Worm (Caenorhabditis elegans): ENCODE data around the gene ant-1.1.
A peak's percentile ranks its signal among the peaks of the same experiment; 100 is the strongest.

The ant-1.1 gene

DNA sequence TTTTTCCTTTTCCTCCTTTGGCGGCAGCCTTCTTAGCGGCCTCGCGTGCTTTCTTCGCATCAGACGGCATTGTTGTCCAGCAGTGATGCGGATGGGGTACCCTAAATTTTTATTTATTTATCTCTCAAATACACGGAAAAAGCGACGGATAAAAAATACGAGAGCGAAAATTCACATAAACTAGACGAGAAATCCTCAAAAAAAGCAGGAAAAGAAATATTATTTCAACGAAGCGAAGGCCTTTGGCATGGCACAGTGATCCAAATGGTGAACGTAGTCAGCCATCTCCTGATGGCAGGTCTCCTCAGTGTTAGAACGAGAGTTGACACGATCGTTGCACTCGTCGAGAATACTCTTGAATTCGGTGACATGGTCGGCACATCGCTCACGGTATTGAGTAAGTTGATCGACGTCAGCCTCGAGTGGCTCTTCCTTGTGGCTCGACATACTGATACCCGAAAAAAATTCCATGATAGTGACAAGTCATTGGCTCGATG, 777 bp upstream of the ant-1.1 start, which contains the start of the genes abcf-2 and T27E9.2:
abcf-2 (minus strand) TSS at position 101 of the 497 bp plus-strand sequence.
T27E9.2 (minus strand) TSS at position 447 of the 497 bp plus-strand sequence.
- TF ChIP-seq hlh-15 (tag; optimal IDR thresholded peaks at IDR 0.05) (no peak), ceh-22 (tag; optimal IDR thresholded peaks at IDR 0.05) (no peak), elt-4 (tag; optimal IDR thresholded peaks at IDR 0.05) (no peak), ceh-6 (GFP tag; optimal IDR thresholded peaks at IDR 0.05) (no peak), C38D4.7 (GFP tag; optimal IDR thresholded peaks at IDR 0.05) (no peak), pha-4 (tag; optimal IDR thresholded peaks at IDR 0.05) (no peak), ceh-19 (GFP tag; optimal IDR thresholded peaks at IDR 0.05) (no peak), tbx-2 (tag; optimal IDR thresholded peaks at IDR 0.05) (no peak), rnt-1 (tag; optimal IDR thresholded peaks at IDR 0.05) (no peak), pha-2 (tag; optimal IDR thresholded peaks at IDR 0.05) (no peak), hlh-30 (tag; optimal IDR thresholded peaks at IDR 0.05; ENCODE audit: insufficient read depth) (no peak), che-1 (tag; optimal IDR thresholded peaks at IDR 0.05) (no peak), ttx-3 (tag; optimal IDR thresholded peaks at IDR 0.05) (no peak), ahr-1 (tag; optimal IDR thresholded peaks at IDR 0.05) (no peak)

- TF ChIP-seq unc-3 (GFP tag; conservative IDR thresholded peaks at IDR 0.05) (no peak), unc-3 (tag; optimal IDR thresholded peaks at IDR 0.05) (no peak), unc-42 (tag; optimal IDR thresholded peaks at IDR 0.05) (no peak), ama-1 (optimal IDR thresholded peaks at IDR 0.05) (peak; percentile 85), hlh-15 (tag; optimal IDR thresholded peaks at IDR 0.05) (no peak), pqm-1 (tag; optimal IDR thresholded peaks at IDR 0.05) (peak; percentile 8), tbx-2 (tag; optimal IDR thresholded peaks at IDR 0.05) (no peak), F13H6.1 (tag; optimal IDR thresholded peaks at IDR 0.05) (no peak), Y22D7AL.16 (tag; optimal IDR thresholded peaks at IDR 0.05) (no peak), ttx-3 (tag; optimal IDR thresholded peaks at IDR 0.05) (no peak), unc-55 (GFP tag; optimal IDR thresholded peaks at IDR 0.05) (peak; percentile 49), ceh-6 (GFP tag; optimal IDR thresholded peaks at IDR 0.05) (no peak), sox-2 (GFP tag; IDR thresholded peaks at IDR 0.05) (no peak), ets-4 (tag; optimal IDR thresholded peaks at IDR 0.05) (no peak), ceh-30 (tag; optimal IDR thresholded peaks at IDR 0.05) (no peak), elt-2 (tag; optimal IDR thresholded peaks at IDR 0.05) (peak; percentile 63), eyg-1 (tag; optimal IDR thresholded peaks at IDR 0.05) (no peak), pag-3 (tag; optimal IDR thresholded peaks at IDR 0.05; ENCODE audit: borderline replicate concordance) (no peak), ceh-18 (tag; optimal IDR thresholded peaks at IDR 0.05) (peak; percentile 34), gmeb-2 (tag; optimal IDR thresholded peaks at IDR 0.05) (no peak), fax-1 (tag; optimal IDR thresholded peaks at IDR 0.05) (no peak), ceh-45 (GFP tag; IDR thresholded peaks at IDR 0.05) (no peak), odd-2 (tag; optimal IDR thresholded peaks at IDR 0.05) (no peak)
Measured at ce11 chrIII:13464493-13465362, 1.8 kb downstream of the ant-1.1 start, which contains the start of gene kel-3. TSS of gene kel-3 (plus strand) at chrIII:13464820.

- TF ChIP-seq unc-42 (tag; optimal IDR thresholded peaks at IDR 0.05) (peak; percentile 75), ceh-14 (tag; optimal IDR thresholded peaks at IDR 0.05) (no peak), nfya-1 (tag; optimal IDR thresholded peaks at IDR 0.05) (peak; percentile 88), hlh-13 (GFP tag; optimal IDR thresholded peaks at IDR 0.05) (no peak), ceh-48 (tag; optimal IDR thresholded peaks at IDR 0.05) (peak; percentile 69), ceh-31 (tag; optimal IDR thresholded peaks at IDR 0.05) (peak; percentile 29), pax-1 (tag; optimal IDR thresholded peaks at IDR 0.05) (peak; percentile 70), unc-55 (GFP tag; optimal IDR thresholded peaks at IDR 0.05) (peak; percentile 29), ceh-30 (tag; optimal IDR thresholded peaks at IDR 0.05) (peak; percentile 60), pat-9 (tag; optimal IDR thresholded peaks at IDR 0.05) (no peak), dve-1 (tag; optimal IDR thresholded peaks at IDR 0.05) (peak; percentile 58)
Measured at ce11 chrIII:13465918-13466592, 3.1 kb downstream of the ant-1.1 start, which contains the start of gene cdk-5. TSS of gene cdk-5 (minus strand) at chrIII:13466342.
